Worm (Caenorhabditis elegans) whole organism, early embryonic: ENCODE results near the gene glb-13.

Experiments
- B0310.2 ChIP-seq: sonication (generic microtip); optimal IDR thresholded peaks from 2 replicates; lab custom pipeline; 2016; ENCODE audit warnings: mild to moderate bottlenecking, missing genetic modification characterization, missing compliant biosample characterization
- F13C5.2 ChIP-seq: sonication (generic microtip); optimal IDR thresholded peaks from 2 replicates; lab custom pipeline; 2017; ENCODE audit warnings: mild to moderate bottlenecking, missing genetic modification characterization, inconsistent platforms, missing compliant biosample characterization
- aly-1 ChIP-seq: sonication (generic microtip); optimal IDR thresholded peaks from 2 replicates; lab custom pipeline; 2016; ENCODE audit warnings: missing genetic modification characterization, missing compliant biosample characterization
- ama-1 ChIP-seq: fragments of 150-350 bp; optimal IDR thresholded peaks from 2 replicates; lab custom pipeline; 2014
- ets-7 ChIP-seq: sonication (generic microtip); optimal IDR thresholded peaks from 2 replicates; lab custom pipeline; 2016; ENCODE audit warnings: missing genotype, missing genetic modification characterization, missing compliant biosample characterization
- hmbx-1 ChIP-seq: sonication (generic microtip); optimal IDR thresholded peaks from 2 replicates; lab custom pipeline; 2016; ENCODE audit warnings: mild to moderate bottlenecking, missing genetic modification characterization, missing compliant biosample characterization
- hmg-4 ChIP-seq: fragments of 200-800 bp; sonication (Bioruptor generic); optimal IDR thresholded peaks from 2 replicates; lab custom pipeline; 2018; ENCODE audit warnings: mild to moderate bottlenecking, missing genetic modification characterization, missing compliant biosample characterization
- pes-1 ChIP-seq: fragments of 200-800 bp; sonication (Bioruptor generic); IDR thresholded peaks from 2 replicates; pipeline ENCODE4 v1.3.6; 2022; ENCODE audit warnings: missing genetic modification reagents, missing genetic modification characterization, missing compliant biosample characterization
- scrt-1 ChIP-seq: fragments of 200-800 bp; sonication (Bioruptor generic); IDR thresholded peaks from 2 replicates; pipeline ENCODE4 v1.3.6; 2022; ENCODE audit warnings: missing genetic modification characterization, missing compliant biosample characterization

DNA sequence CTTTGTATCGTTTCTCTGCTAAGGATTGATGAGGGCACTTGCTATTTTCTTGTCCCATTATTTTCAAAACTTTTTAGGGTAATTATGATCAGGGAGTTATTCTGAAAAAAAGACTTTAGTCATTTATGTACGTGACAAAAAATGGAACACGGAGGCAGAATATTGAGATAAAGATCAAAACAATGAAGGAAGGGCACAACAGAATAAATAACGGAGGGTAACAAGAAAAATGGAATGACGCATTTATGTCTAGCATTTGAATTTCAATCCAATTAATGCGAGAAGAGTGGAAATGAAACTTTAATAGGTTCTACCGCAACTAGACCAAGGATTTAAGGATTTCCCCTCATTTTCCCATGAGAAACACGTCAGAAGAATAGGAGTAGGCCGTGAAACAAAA is at the start of gene glb-13:
- TF ChIP-seq ets-7 (tag; lab: Kevin White, UChicago) (no peak), pes-1 (no peak), aly-1 (tag; lab: Kevin White, UChicago) (no peak), B0310.2 (tag; lab: Kevin White, UChicago) (no peak), hmg-4 (GFP tag; lab: Kevin White, UChicago) (no peak), scrt-1 (GFP tag; lab: Robert Waterston, UW) (no peak), F13C5.2 (no peak), ama-1 (lab: Kevin White, UChicago) (no peak), hmbx-1 (tag; lab: Kevin White, UChicago) (no peak)
